Fruit fly (Drosophila melanogaster) whole organism, embryonic: ENCODE results near the gene Vps52.
A peak's percentile ranks its signal among the peaks of the same experiment; 100 is the strongest.

Experiments used
- Atf6 ChIP-seq: fragments of 200-800 bp; sonication (Bioruptor generic); IDR thresholded peaks from 2 replicates; pipeline ENCODE4 v1.3.6; 2022; ENCODE audit warnings: missing biosample characterization, missing genetic modification characterization
- Bdp1 ChIP-seq: fragments of 200-800 bp; sonication (Bioruptor generic); optimal IDR thresholded peaks from 3 replicates; lab custom pipeline; 2016; ENCODE audit warnings: missing biosample characterization, missing genetic modification characterization
- BtbVII ChIP-seq: fragments of 200-800 bp; sonication (Bioruptor generic); optimal IDR thresholded peaks from 3 replicates; lab custom pipeline; 2017; ENCODE audit warnings: missing biosample characterization, mild to moderate bottlenecking, missing genetic modification characterization
- CG10209 ChIP-seq: fragments of 200-800 bp; sonication (Bioruptor generic); optimal IDR thresholded peaks from 3 replicates; lab custom pipeline; 2017; ENCODE audit warnings: missing biosample characterization, mild to moderate bottlenecking, missing genetic modification characterization, missing genetic modification reagents
- CG11696 ChIP-seq: fragments of 200-800 bp; sonication (Bioruptor generic); IDR thresholded peaks from 2 replicates; pipeline ENCODE4 v1.3.6; 2022; ENCODE audit warnings: missing biosample characterization, missing genetic modification characterization
- CG12071 ChIP-seq: fragments of 200-800 bp; sonication (Bioruptor generic); optimal IDR thresholded peaks from 3 replicates; lab custom pipeline; 2018; ENCODE audit warnings: missing biosample characterization, mild to moderate bottlenecking, missing genetic modification characterization
- CG12299 ChIP-seq: fragments of 200-800 bp; sonication (Bioruptor generic); optimal IDR thresholded peaks from 2 replicates; lab custom pipeline; 2018; ENCODE audit warnings: missing biosample characterization, mild to moderate bottlenecking, missing genetic modification characterization
- CG14441 ChIP-seq: fragments of 200-800 bp; sonication (Bioruptor generic); IDR thresholded peaks from 2 replicates; pipeline ENCODE4 v1.3.6; 2022; ENCODE audit warnings: missing biosample characterization, missing genetic modification characterization
- CG15601 ChIP-seq: fragments of 200-800 bp; sonication (Bioruptor generic); optimal IDR thresholded peaks from 3 replicates; lab custom pipeline; 2019; ENCODE audit warnings: missing biosample characterization, mild to moderate bottlenecking, missing genetic modification characterization, moderate library complexity
- CG16815 ChIP-seq: fragments of 200-800 bp; sonication (Bioruptor generic); optimal IDR thresholded peaks from 3 replicates; lab custom pipeline; 2017; ENCODE audit warnings: missing biosample characterization, mild to moderate bottlenecking, missing genetic modification characterization
- CG18599 ChIP-seq: fragments of 200-800 bp; sonication (Bioruptor generic); optimal IDR thresholded peaks from 3 replicates; lab custom pipeline; 2017; ENCODE audit warnings: missing biosample characterization, missing genetic modification characterization, mild to moderate bottlenecking, moderate library complexity, missing genetic modification reagents
- CG31388 ChIP-seq: fragments of 200-800 bp; sonication (Bioruptor generic); optimal IDR thresholded peaks from 2 replicates; lab custom pipeline; 2016; ENCODE audit warnings: missing biosample characterization, missing genetic modification characterization
- CG34422 ChIP-seq: fragments of 200-800 bp; sonication (Bioruptor generic); IDR thresholded peaks from 3 replicates; pipeline ENCODE4 v1.3.6; 2022; ENCODE audit warnings: missing biosample characterization, missing genetic modification characterization
- CG4707 ChIP-seq: fragments of 200-800 bp; sonication (Bioruptor generic); optimal IDR thresholded peaks from 2 replicates; lab custom pipeline; 2018; ENCODE audit warnings: missing biosample characterization, mild to moderate bottlenecking, missing genetic modification characterization, moderate library complexity
- CG7556 ChIP-seq: fragments of 200-800 bp; sonication (Bioruptor generic); optimal IDR thresholded peaks from 2 replicates; lab custom pipeline; 2017; ENCODE audit warnings: missing biosample characterization, mild to moderate bottlenecking, missing genetic modification characterization
- CG7839 ChIP-seq: fragments of 200-800 bp; sonication (Bioruptor generic); optimal IDR thresholded peaks from 3 replicates; lab custom pipeline; 2018; ENCODE audit warnings: missing biosample characterization, mild to moderate bottlenecking, missing genetic modification characterization, moderate library complexity
- CG7987 ChIP-seq: fragments of 200-800 bp; sonication (Bioruptor generic); optimal IDR thresholded peaks from 2 replicates; lab custom pipeline; 2018; ENCODE audit warnings: missing biosample characterization, mild to moderate bottlenecking, missing genetic modification characterization, moderate library complexity
- CG8765 ChIP-seq: fragments of 200-800 bp; sonication (Bioruptor generic); IDR thresholded peaks from 2 replicates; pipeline ENCODE4 v1.3.6; 2022; ENCODE audit warnings: missing biosample characterization, missing genetic modification characterization
- CG9797 ChIP-seq: fragments of 200-800 bp; sonication (Bioruptor generic); optimal IDR thresholded peaks from 3 replicates; lab custom pipeline; 2018; ENCODE audit warnings: missing biosample characterization, mild to moderate bottlenecking, missing genetic modification characterization
- Ets97D ChIP-seq: fragments of 200-800 bp; sonication (Bioruptor generic); optimal IDR thresholded peaks from 3 replicates; lab custom pipeline; 2016; ENCODE audit warnings: missing biosample characterization, missing genetic modification characterization
- GATAe ChIP-seq: fragments of 200-800 bp; sonication (Bioruptor generic); conservative IDR thresholded peaks from 2 replicates; pipeline ENCODE4 v1.3.6; 2022; ENCODE audit warnings: missing biosample characterization, missing genetic modification characterization
- HLHmδ ChIP-seq: fragments of 200-800 bp; sonication (Bioruptor generic); optimal IDR thresholded peaks from 2 replicates; lab custom pipeline; 2018; ENCODE audit warnings: missing biosample characterization, mild to moderate bottlenecking, missing genetic modification characterization, moderate library complexity
- HmgD ChIP-seq: fragments of 200-800 bp; sonication (Bioruptor generic); optimal IDR thresholded peaks from 3 replicates; lab custom pipeline; 2016; ENCODE audit warnings: missing biosample characterization, missing genetic modification characterization
- HmgZ ChIP-seq: fragments of 200-800 bp; sonication (Bioruptor generic); optimal IDR thresholded peaks from 2 replicates; lab custom pipeline; 2018; ENCODE audit warnings: missing biosample characterization, mild to moderate bottlenecking, missing genetic modification characterization
- Kr ChIP-seq: fragments of 200-800 bp; sonication (Bioruptor generic); optimal IDR thresholded peaks from 2 replicates; lab custom pipeline; 2017; ENCODE audit warnings: missing biosample characterization, mild to moderate bottlenecking, missing genetic modification characterization
- MBD-R2 ChIP-seq: fragments of 200-800 bp; sonication (Bioruptor generic); IDR thresholded peaks from 2 replicates; pipeline ENCODE4 v1.3.6; 2022; ENCODE audit warnings: missing biosample characterization, missing genetic modification characterization
- Med ChIP-seq: fragments of 200-800 bp; sonication (Bioruptor generic); peaks from one replicate; lab custom pipeline; 2016; ENCODE audit warnings: missing biosample characterization, missing genetic modification characterization, mild to moderate bottlenecking, inconsistent platforms, moderate library complexity
- NK7.1 ChIP-seq: fragments of 200-800 bp; sonication (Bioruptor generic); optimal IDR thresholded peaks from 3 replicates; lab custom pipeline; 2016; ENCODE audit warnings: missing biosample characterization, missing genetic modification characterization
- Nf-YC ChIP-seq: fragments of 200-800 bp; optimal IDR thresholded peaks from 3 replicates; lab custom pipeline; 2019; ENCODE audit warnings: missing biosample characterization, mild to moderate bottlenecking, missing genetic modification characterization, moderate library complexity
- Pdp1 ChIP-seq, 2 experiments: fragments of 200-800 bp; sonication (Bioruptor generic); optimal IDR thresholded peaks; 3 replicates each; lab custom pipeline; 2016; ENCODE audit warnings: missing biosample characterization in 2 of 2, missing genetic modification characterization in 2 of 2, mild to moderate bottlenecking in 1 of 2, moderate library complexity in 1 of 2
- Sry-δ ChIP-seq: fragments of 200-800 bp; sonication (Bioruptor generic); optimal IDR thresholded peaks from 2 replicates; lab custom pipeline; 2016; ENCODE audit warnings: missing biosample characterization, missing genetic modification characterization
- Tbp ChIP-seq: fragments of >200 bp; optimal IDR thresholded peaks from 2 replicates; lab custom pipeline; 2018; ENCODE audit warnings: missing biosample characterization, missing genetic modification characterization
- danr ChIP-seq: fragments of 200-800 bp; sonication (Bioruptor generic); IDR thresholded peaks from 2 replicates; pipeline ENCODE4 v1.3.6; 2022; ENCODE audit warnings: missing biosample characterization, missing genetic modification characterization
- exex ChIP-seq: fragments of 200-800 bp; sonication (Bioruptor generic); optimal IDR thresholded peaks from 4 replicates; lab custom pipeline; 2018; ENCODE audit warnings: missing biosample characterization, mild to moderate bottlenecking, missing genetic modification characterization, moderate library complexity
- gfzf ChIP-seq: fragments of 200-800 bp; sonication (Bioruptor generic); optimal IDR thresholded peaks from 2 replicates; lab custom pipeline; 2016; ENCODE audit warnings: missing biosample characterization, mild to moderate bottlenecking, missing genetic modification characterization, moderate library complexity
- gt ChIP-seq: fragments of 200-800 bp; sonication (Bioruptor generic); IDR thresholded peaks from 2 replicates; pipeline ENCODE4 v1.3.6; 2022; ENCODE audit warnings: missing biosample characterization, missing genetic modification characterization
- jing ChIP-seq: fragments of 200-800 bp; sonication (Bioruptor generic); optimal IDR thresholded peaks from 2 replicates; lab custom pipeline; 2018; ENCODE audit warnings: missing biosample characterization, mild to moderate bottlenecking, missing genetic modification characterization
- kah ChIP-seq: fragments of 200-800 bp; sonication (Bioruptor generic); optimal IDR thresholded peaks from 2 replicates; lab custom pipeline; 2018; ENCODE audit warnings: missing biosample characterization, mild to moderate bottlenecking, missing genetic modification characterization
- nom ChIP-seq: fragments of 200-800 bp; sonication (Bioruptor generic); optimal IDR thresholded peaks from 2 replicates; lab custom pipeline; 2017; ENCODE audit warnings: missing biosample characterization, missing genetic modification characterization, mild to moderate bottlenecking, moderate library complexity, missing genetic modification reagents
- oc ChIP-seq: fragments of 200-800 bp; sonication (Bioruptor generic); optimal IDR thresholded peaks from 2 replicates; lab custom pipeline; 2018; ENCODE audit warnings: missing biosample characterization, mild to moderate bottlenecking, missing genetic modification characterization, moderate library complexity
- odd ChIP-seq: fragments of 200-800 bp; sonication (Bioruptor generic); optimal IDR thresholded peaks from 2 replicates; lab custom pipeline; 2017; ENCODE audit warnings: missing biosample characterization, mild to moderate bottlenecking, missing genetic modification characterization
- p53 ChIP-seq: fragments of 200-800 bp; sonication (Bioruptor generic); optimal IDR thresholded peaks from 2 replicates; lab custom pipeline; 2016; ENCODE audit warnings: missing biosample characterization, missing genetic modification characterization
- pan ChIP-seq, 4 experiments: fragments of >200 bp in 3 of 4; fragments of 200-800 bp in 1 of 4; sonication (Bioruptor generic) in 1 of 4; optimal IDR thresholded peaks in 3 of 4; IDR thresholded peaks in 1 of 4; 2 replicates each; pipeline versions ENCODE4 v1.3.6 to Lab custom; 2017 to 2022; ENCODE audit warnings: missing biosample characterization in 2 of 4, missing genetic modification characterization in 2 of 4, mixed read lengths in 1 of 4
- pnt ChIP-seq: fragments of 200-800 bp; sonication (Bioruptor generic); optimal IDR thresholded peaks from 3 replicates; lab custom pipeline; 2016; ENCODE audit warnings: missing biosample characterization, missing genetic modification characterization
- sens ChIP-seq: fragments of 200-800 bp; sonication (Bioruptor generic); peaks from one replicate; lab custom pipeline; 2016; ENCODE audit warnings: missing biosample characterization, missing genetic modification characterization
- tap ChIP-seq: fragments of 200-800 bp; optimal IDR thresholded peaks from 3 replicates; lab custom pipeline; 2019; ENCODE audit warnings: missing biosample characterization, mild to moderate bottlenecking, missing genetic modification characterization, moderate library complexity
- tna ChIP-seq: fragments of 200-800 bp; sonication (Bioruptor generic); IDR thresholded peaks from 2 replicates; pipeline ENCODE4 v1.3.6; 2022; ENCODE audit warnings: missing biosample characterization, missing genetic modification characterization; ENCODE audit not compliant: partially characterized antibody
- zfh1 ChIP-seq: fragments of 200-800 bp; sonication (Bioruptor generic); IDR thresholded peaks from 3 replicates; pipeline ENCODE4 v1.3.6; 2022; ENCODE audit warnings: missing biosample characterization, missing genetic modification characterization

Vps52 gene

dm6 chr2L:5525723-5526122 is 2.0 kb upstream of the Vps52 start, which contains the start of gene Cap-D3 (continued):
- TF ChIP-seq Ets97D = no peak

- TF ChIP-seq odd (GFP tag; lab: Kevin White, UChicago) = no peak
- no peak for TF ChIP-seq oc (tag; lab: Kevin White, UChicago)
- no peak for TF ChIP-seq NK7.1 (GFP tag; lab: Kevin White, UChicago)
- no peak for TF ChIP-seq CG9797 (GFP tag; lab: Kevin White, UChicago)
- no peak for TF ChIP-seq GATAe (GFP tag; lab: Robert Waterston, UW)
- TF ChIP-seq CG11696 = peak; percentile 71
- TF ChIP-seq tna (GFP tag; lab: Robert Waterston, UW) = no peak
- TF ChIP-seq MBD-R2 (GFP tag; lab: Robert Waterston, UW) = no peak
- TF ChIP-seq gfzf (GFP tag; lab: Kevin White, UChicago) = no peak
- TF ChIP-seq HmgD (GFP tag; lab: Kevin White, UChicago) = no peak
- no peak for TF ChIP-seq pan (optimal IDR thresholded peaks at IDR 0.05; lab: Kevin White, UChicago)
- peak in 1 of 2 experiments; percentile 7 for TF ChIP-seq pan (GFP tag; optimal IDR thresholded peaks at IDR 0.05 in 1 of 2, IDR thresholded peaks at IDR 0.05 in 1 of 2)
- no peak for TF ChIP-seq jing (GFP tag; lab: Kevin White, UChicago)
- no peak for TF ChIP-seq CG34422 (GFP tag; lab: Robert Waterston, UW)
- peak; percentile 11 for TF ChIP-seq CG7839 (tag; lab: Kevin White, UChicago)
- TF ChIP-seq CG12299 (tag; lab: Kevin White, UChicago) = no peak
- TF ChIP-seq pnt = no peak
- no peak for TF ChIP-seq p53 (GFP tag; lab: Kevin White, UChicago)
- TF ChIP-seq Bdp1 (GFP tag; lab: Kevin White, UChicago) = no peak
- no peak for TF ChIP-seq kah
- no peak for TF ChIP-seq CG18599 (GFP tag; lab: Kevin White, UChicago)
- no peak for TF ChIP-seq CG12071 (GFP tag; lab: Kevin White, UChicago)
- TF ChIP-seq Pdp1 (GFP tag; optimal IDR thresholded peaks at IDR 0.05; lab: Kevin White, UChicago) = peak in 1 of 2 experiments; percentile 20
- no peak for TF ChIP-seq CG7987 (GFP tag; lab: Kevin White, UChicago)
- TF ChIP-seq exex (tag; lab: Kevin White, UChicago) = peak; percentile 33
Measured at dm6 chr2L:5520757-5521156, 2.9 kb downstream of the Vps52 start.

DNA sequence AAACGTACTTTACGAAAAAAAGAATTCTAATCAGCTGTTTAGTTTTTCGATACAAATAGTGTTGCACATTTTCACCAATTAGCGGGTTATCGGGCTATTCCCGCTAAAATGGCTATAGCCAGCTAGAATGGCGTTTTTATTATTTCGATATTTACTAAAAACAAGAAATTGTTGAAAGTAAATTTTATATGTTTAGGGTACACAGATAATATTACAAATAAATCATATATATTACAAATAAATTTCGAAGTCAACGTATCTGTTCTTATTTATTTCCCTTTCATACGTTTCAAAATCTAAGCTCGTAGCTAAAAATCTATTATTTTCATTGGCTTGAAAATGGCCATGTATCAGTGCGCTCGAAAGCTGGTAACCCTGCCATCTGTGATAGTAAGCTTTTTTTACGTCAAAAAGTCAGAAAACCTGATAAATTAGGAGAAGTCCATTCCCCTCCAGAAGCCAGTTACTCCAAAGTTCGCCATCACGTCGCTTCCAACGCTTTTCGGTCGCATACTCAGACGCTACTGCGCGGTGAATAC is 3.8 kb downstream of the Vps52 start, which contains the start of the genes CG7382 and cl:
TSS of gene CG7382 (minus strand) at position 51 of the 539 bp plus-strand sequence.
TSS of gene cl (plus strand) at position 290 of the 539 bp plus-strand sequence.
- TF ChIP-seq HLHmδ (GFP tag; lab: Kevin White, UChicago) (no peak), Kr (GFP tag; lab: Kevin White, UChicago) (no peak), danr (no peak), Med (GFP tag; lab: Kevin White, UChicago) (peak; percentile 45), gt (GFP tag; lab: Robert Waterston, UW) (no peak), CG14441 (GFP tag; lab: Robert Waterston, UW) (no peak; the same call in 1 of the 2 replicates), sens (GFP tag; lab: Kevin White, UChicago) (peak; percentile 46), Sry-δ (peak; percentile 18), tap (no peak), HmgZ (tag; lab: Kevin White, UChicago) (no peak), CG8765 (GFP tag; lab: Robert Waterston, UW) (no peak), CG15601 (tag; lab: Kevin White, UChicago) (peak; percentile 61), CG12071 (GFP tag; lab: Kevin White, UChicago) (no peak), BtbVII (no peak), zfh1 (no peak), Atf6 (GFP tag; lab: Robert Waterston, UW) (no peak), CG31388 (GFP tag; lab: Kevin White, UChicago) (no peak), CG7556 (GFP tag; lab: Kevin White, UChicago) (peak; percentile 27), nom (GFP tag; lab: Kevin White, UChicago) (no peak), CG4707 (no peak), CG7839 (tag; lab: Kevin White, UChicago) (peak; percentile 55), CG16815 (GFP tag; lab: Kevin White, UChicago) (no peak), CG10209 (GFP tag; lab: Kevin White, UChicago) (peak; percentile 2), Nf-YC (tag; lab: Kevin White, UChicago) (peak; percentile 65), Tbp (GFP tag; lab: Kevin White, UChicago) (no peak)
